Worm (Caenorhabditis elegans) whole organism, midembryonic: ENCODE results near the gene Y38H6C.9.
"Not testable (repeated sequence)": the region's sequence is repeated elsewhere in the genome, so short reads cannot be mapped to it uniquely, and the experiment has no call there.

Source experiments
- T22C8.4 ChIP-seq: fragments of 200-800 bp; sonication (Bioruptor generic); IDR thresholded peaks from 2 replicates; pipeline ENCODE4 v1.3.6; 2022; ENCODE audit warnings: missing genetic modification characterization, missing compliant biosample characterization
- cog-1 ChIP-seq: sonication (generic microtip); optimal IDR thresholded peaks from 2 replicates; lab custom pipeline; 2016; ENCODE audit warnings: missing genetic modification characterization, missing compliant biosample characterization
- flt-1 ChIP-seq: fragments of 200-800 bp; sonication (Bioruptor generic); IDR thresholded peaks from 2 replicates; pipeline ENCODE4 v1.3.6; 2022; ENCODE audit warnings: missing genetic modification characterization, missing compliant biosample characterization
- klf-2 ChIP-seq: fragments of 200-800 bp; sonication (Bioruptor generic); conservative IDR thresholded peaks from 2 replicates; pipeline ENCODE4 v1.3.6; 2022; ENCODE audit warnings: missing genetic modification reagents, missing genetic modification characterization, missing compliant biosample characterization
- med-1 ChIP-seq: sonication (generic microtip); optimal IDR thresholded peaks from 2 replicates; lab custom pipeline; 2017; ENCODE audit warnings: missing genetic modification characterization, mild to moderate bottlenecking, missing compliant biosample characterization, antibody characterized with exemption, missing genetic modification reagents; ENCODE audit not compliant: insufficient read depth
- ref-1 ChIP-seq: fragments of 200-800 bp; sonication (Bioruptor generic); conservative IDR thresholded peaks from 2 replicates; pipeline ENCODE4 v1.3.6; 2022; ENCODE audit warnings: missing genetic modification reagents, missing genetic modification characterization, missing compliant biosample characterization
- tab-1 ChIP-seq: fragments of 200-800 bp; sonication (Bioruptor generic); IDR thresholded peaks from 2 replicates; pipeline ENCODE4 v1.3.6; 2022; ENCODE audit warnings: missing genetic modification characterization, missing compliant biosample characterization
- ztf-23 ChIP-seq: fragments of 200-800 bp; sonication (Bioruptor generic); IDR thresholded peaks from 2 replicates; pipeline ENCODE4 v1.3.6; 2022; ENCODE audit warnings: missing genetic modification reagents, missing genetic modification characterization, missing compliant biosample characterization
- ztf-29 ChIP-seq: fragments of 200-800 bp; sonication (Bioruptor generic); IDR thresholded peaks from 2 replicates; pipeline ENCODE4 v1.3.6; 2022; ENCODE audit warnings: missing genetic modification reagents, missing genetic modification characterization, missing compliant biosample characterization

Gene Y38H6C.9

DNA sequence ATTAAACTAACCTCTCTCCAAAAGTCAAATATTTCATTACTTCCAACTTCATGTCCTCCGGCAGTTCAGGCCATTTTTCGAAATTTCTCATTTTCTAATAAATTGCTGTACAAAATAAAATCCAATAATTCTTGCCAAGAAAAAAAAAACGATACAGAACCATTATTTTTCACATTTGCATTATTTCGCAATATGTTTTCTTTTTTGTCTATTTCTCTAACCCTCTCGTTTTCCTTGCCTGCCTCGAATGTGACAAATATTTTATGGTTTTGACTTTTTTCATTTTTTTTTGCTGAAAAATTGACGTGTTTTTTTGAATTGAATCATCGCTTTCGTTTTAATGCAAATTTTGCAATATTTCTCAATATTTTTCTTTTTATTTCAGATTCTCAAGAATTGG lies at the start of gene Y38H6C.9, which contains the start of gene fbxa-150:
Gene Y38H6C.9, minus strand, starts transcription at position 52 of the 400 bp plus-strand sequence.
Gene fbxa-150, plus strand, starts transcription at position 380 of the 400 bp plus-strand sequence.
- TF ChIP-seq cog-1, result no peak
- TF ChIP-seq T22C8.4, result no peak
- TF ChIP-seq ref-1 (GFP tag; lab: Robert Waterston, UW), result no peak
- TF ChIP-seq tab-1 (GFP tag; lab: Robert Waterston, UW), result no peak
- TF ChIP-seq flt-1 (GFP tag; lab: Robert Waterston, UW), result no peak
- no peak for TF ChIP-seq ztf-29 (GFP tag; lab: Robert Waterston, UW)
- no peak for TF ChIP-seq klf-2 (GFP tag; lab: Robert Waterston, UW)
- no peak for TF ChIP-seq med-1 (GFP tag; lab: Kevin White, UChicago)
- TF ChIP-seq ztf-23 (GFP tag; lab: Robert Waterston, UW), result no peak

DNA sequence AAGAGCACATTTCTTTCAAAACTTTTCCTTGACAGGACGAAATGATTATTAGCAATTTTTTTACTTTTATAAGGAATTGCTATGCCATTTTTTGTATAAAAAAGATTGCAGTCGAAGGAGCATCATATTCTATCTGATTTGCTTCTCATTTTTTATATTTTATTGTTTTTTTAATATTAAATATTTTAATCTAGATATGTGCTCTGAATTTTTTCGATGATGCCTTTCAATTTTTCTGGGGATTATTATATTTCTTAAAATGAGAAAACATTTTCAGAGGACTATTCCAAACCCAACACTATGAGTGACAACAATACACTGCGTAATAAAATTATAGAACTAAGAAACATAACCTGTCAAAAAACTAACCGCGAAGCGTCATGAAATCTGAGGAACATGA lies 46.9 kb upstream of the Y38H6C.9 start, which contains the start of gene F26F2.4:
Gene F26F2.4, plus strand, starts transcription at position 301 of the 400 bp plus-strand sequence.
- TF ChIP-seq med-1 (GFP tag; lab: Kevin White, UChicago); T22C8.4; ztf-23 (GFP tag; lab: Robert Waterston, UW): not testable (repeated sequence)

DNA sequence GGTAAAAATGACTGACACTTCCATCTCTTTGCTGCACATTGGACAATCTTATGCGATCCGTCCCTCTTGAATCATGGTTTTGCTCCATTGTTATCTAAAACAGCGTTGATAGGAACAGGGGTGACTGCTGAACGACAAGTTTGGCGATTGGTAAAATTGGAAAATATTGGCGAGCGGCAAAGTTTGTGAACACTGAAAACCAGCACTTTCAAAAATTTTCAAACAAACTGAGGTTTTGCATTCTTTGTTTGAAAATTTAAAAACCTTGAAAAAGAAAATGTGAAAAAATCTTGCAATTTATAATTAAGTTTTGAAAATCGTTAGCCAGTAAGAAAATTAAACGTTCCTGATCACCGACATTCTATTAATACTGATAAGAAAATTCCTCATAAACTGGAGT lies 44.4 kb upstream of the Y38H6C.9 start, which contains the start of gene F26F2.3:
Gene F26F2.3, minus strand, starts transcription at position 101 of the 400 bp plus-strand sequence.
- TF ChIP-seq ref-1 (GFP tag; lab: Robert Waterston, UW), result no peak

DNA sequence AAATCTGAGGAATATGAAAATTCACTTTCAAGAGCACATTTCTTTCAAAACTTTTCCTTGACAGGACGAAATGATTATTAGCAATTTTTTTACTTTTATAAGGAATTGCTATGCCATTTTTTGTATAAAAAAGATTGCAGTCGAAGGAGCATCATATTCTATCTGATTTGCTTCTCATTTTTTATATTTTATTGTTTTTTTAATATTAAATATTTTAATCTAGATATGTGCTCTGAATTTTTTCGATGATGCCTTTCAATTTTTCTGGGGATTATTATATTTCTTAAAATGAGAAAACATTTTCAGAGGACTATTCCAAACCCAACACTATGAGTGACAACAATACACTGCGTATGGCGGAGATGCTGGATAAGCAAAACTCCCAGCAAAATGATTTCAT lies 42.0 kb upstream of the Y38H6C.9 start, which contains the start of gene F26F2.13:
Gene F26F2.13, plus strand, starts transcription at position 301 of the 400 bp plus-strand sequence.
- not testable (repeated sequence) for TF ChIP-seq med-1 (GFP tag; lab: Kevin White, UChicago); T22C8.4; ref-1 (GFP tag; lab: Robert Waterston, UW)

DNA sequence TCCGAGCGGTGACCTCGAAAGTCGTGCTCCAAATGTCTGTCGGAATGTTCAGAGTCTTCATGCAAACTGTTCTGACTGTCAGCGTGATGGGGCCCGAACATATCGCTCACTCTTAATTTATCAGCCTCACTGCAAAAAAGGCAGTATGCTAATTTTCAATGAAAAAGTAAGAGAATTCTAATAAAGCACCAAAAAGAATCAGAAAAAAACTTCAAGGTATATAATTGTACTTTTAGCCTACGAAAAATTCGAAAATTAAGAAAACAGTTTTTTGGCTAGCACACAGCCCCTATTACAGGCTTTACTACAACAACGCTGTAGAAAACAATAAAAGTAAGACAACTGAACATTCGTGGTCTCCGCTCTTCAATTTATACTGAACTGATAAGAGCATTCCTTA lies 39.7 kb upstream of the Y38H6C.9 start, which contains the start of gene F26F2.1:
Gene F26F2.1, minus strand, starts transcription at position 101 of the 400 bp plus-strand sequence.
- no peak for TF ChIP-seq flt-1 (GFP tag; lab: Robert Waterston, UW)
- TF ChIP-seq ref-1 (GFP tag; lab: Robert Waterston, UW), result no peak
- TF ChIP-seq cog-1, result no peak

DNA sequence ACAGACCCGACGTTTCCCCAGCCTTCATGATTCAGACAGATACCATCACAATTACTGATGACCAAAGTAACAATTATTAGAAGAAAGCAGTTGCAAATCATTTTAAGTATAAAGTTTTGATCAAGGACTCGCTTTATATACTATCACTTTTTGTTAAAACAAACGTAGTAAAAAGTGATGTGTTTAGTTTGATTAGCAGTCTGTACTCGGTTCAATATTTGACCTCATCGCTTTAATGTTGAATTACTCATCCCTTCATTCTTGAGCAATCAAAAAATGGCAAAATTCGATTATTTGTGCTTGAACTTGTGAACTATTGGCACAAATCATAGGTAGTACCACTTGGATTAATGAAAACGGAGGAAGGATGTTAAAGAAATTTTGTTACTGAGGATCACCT lies 36.2 kb upstream of the Y38H6C.9 start, which contains the start of gene abf-4:
Gene abf-4, minus strand, starts transcription at position 101 of the 400 bp plus-strand sequence.
- no peak for TF ChIP-seq flt-1 (GFP tag; lab: Robert Waterston, UW)
- no peak for TF ChIP-seq T22C8.4
- no peak for TF ChIP-seq klf-2 (GFP tag; lab: Robert Waterston, UW)
- TF ChIP-seq med-1 (GFP tag; lab: Kevin White, UChicago), result no peak
- TF ChIP-seq ztf-29 (GFP tag; lab: Robert Waterston, UW), result no peak
- TF ChIP-seq tab-1 (GFP tag; lab: Robert Waterston, UW), result no peak
- no peak for TF ChIP-seq cog-1
- TF ChIP-seq ztf-23 (GFP tag; lab: Robert Waterston, UW), result no peak
- no peak for TF ChIP-seq ref-1 (GFP tag; lab: Robert Waterston, UW)

DNA sequence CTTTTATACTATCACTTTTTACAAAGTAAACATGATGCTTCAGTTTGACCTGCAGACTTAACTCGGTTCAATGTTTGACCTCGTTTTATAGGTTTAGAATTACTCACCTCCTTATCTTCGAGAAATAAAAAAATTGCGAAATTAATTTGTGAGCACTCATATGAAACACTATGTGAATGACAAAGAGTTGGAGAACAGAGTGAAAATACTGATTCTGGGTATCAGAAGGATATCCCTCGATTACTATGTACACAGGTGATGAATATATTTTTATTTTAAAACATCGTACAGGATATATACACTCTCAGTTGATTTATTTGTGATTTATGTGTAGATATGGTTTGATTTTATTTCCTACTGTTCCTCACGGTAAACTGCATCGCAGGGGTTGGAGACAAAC lies 34.2 kb upstream of the Y38H6C.9 start, which contains the start of gene Y38H6C.23:
Gene Y38H6C.23, minus strand, starts transcription at position 101 of the 400 bp plus-strand sequence.
- TF ChIP-seq cog-1, result no peak
- no peak for TF ChIP-seq T22C8.4
- no peak for TF ChIP-seq ztf-29 (GFP tag; lab: Robert Waterston, UW)
- no peak for TF ChIP-seq flt-1 (GFP tag; lab: Robert Waterston, UW)
- TF ChIP-seq ztf-23 (GFP tag; lab: Robert Waterston, UW), result no peak

DNA sequence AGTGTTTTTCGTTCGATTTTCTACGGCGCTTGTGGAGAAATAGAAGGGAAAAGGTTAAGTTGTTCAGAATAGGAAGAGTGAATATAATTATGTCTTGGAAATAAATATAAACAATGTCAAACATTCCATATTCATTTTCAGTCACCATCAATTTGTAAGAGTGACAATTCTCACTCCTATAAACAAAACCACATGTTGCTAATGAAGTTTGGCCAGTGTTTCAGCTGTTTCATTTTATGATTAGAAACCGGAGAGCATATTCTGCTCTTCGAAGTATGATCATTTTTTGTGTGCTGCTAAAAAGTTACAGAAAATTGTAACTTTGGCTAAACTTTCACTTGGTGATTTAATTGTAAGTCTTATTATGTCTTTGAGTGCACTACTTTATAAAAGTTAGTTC lies 33.0 kb upstream of the Y38H6C.9 start, which contains the start of gene Y38H6C.21:
Gene Y38H6C.21, minus strand, starts transcription at position 148 of the 400 bp plus-strand sequence.
- TF ChIP-seq cog-1 (no peak), flt-1 (GFP tag; lab: Robert Waterston, UW) (no peak)

DNA sequence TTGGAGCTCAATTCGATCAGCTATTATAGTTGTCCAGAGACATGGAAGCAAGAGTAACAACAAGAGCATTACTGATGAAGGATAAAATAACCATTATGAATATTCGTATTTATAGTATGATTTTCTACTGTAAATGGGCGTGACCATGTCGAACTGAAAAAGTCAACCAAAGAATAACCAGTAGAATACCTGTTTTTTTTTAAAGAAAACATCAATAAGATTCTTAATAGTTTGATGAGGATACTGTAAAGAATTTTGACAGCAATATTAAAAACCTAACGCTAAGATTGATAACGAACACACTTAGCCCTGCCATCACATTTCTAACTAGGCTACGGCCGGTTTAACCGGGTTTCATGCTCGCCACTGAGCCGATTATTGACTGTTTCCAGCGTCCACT lies 30.9 kb upstream of the Y38H6C.9 start, which contains the start of gene vmo-1:
Gene vmo-1, minus strand, starts transcription at position 101 of the 400 bp plus-strand sequence.
- TF ChIP-seq ref-1 (GFP tag; lab: Robert Waterston, UW) (no peak), ztf-29 (GFP tag; lab: Robert Waterston, UW) (no peak), flt-1 (GFP tag; lab: Robert Waterston, UW) (no peak), med-1 (GFP tag; lab: Kevin White, UChicago) (no peak)

DNA sequence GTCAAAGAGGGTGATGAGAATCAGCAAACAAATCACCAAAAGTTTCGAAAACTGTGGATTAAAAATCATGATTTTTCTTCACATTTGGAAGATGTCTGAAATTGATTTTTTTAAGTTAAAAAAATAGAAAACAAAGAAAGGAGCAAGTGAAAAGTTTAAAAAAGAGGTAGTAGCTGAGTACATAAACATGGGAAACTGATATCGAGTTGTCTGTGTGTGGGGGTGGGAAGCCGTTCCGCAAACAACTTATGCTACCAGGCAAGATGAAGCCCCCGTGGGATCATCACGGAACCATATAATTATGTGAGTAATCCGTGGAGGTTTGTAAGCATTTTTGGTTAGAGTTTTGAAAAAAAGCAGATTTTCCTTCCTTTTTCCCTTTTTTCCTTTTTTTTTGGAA lies 29.0 kb upstream of the Y38H6C.9 start, which contains the start of gene Y38H6C.20:
Gene Y38H6C.20, minus strand, starts transcription at position 101 of the 400 bp plus-strand sequence.
- TF ChIP-seq flt-1 (GFP tag; lab: Robert Waterston, UW) (no peak), cog-1 (no peak), T22C8.4 (no peak), med-1 (GFP tag; lab: Kevin White, UChicago) (no peak), ztf-29 (GFP tag; lab: Robert Waterston, UW) (no peak), ref-1 (GFP tag; lab: Robert Waterston, UW) (no peak), klf-2 (GFP tag; lab: Robert Waterston, UW) (no peak), tab-1 (GFP tag; lab: Robert Waterston, UW) (no peak), ztf-23 (GFP tag; lab: Robert Waterston, UW) (no peak)

DNA sequence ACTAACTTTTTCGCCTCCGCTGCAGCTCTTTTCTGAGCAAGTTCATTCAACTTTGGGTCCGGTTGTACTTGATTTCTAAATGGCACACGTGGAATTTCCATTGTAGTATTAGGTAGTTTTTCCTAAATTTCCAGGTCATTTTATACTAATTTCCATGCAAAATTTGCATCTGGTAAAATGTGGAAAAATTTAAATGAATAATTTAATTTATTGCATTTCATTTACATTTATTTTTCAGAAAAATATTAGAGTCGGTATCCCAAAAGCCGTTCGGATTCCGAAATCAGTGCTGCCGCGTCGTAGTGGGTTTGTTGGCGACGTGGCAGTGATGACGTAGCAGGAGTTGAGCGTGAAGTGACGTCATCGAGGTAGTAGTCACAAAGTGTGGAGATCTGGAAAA lies 25.0 kb upstream of the Y38H6C.9 start, which contains the start of gene Y38H6C.18:
Gene Y38H6C.18, minus strand, starts transcription at position 101 of the 400 bp plus-strand sequence.
- TF ChIP-seq ref-1 (GFP tag; lab: Robert Waterston, UW), result no peak
- TF ChIP-seq flt-1 (GFP tag; lab: Robert Waterston, UW), result no peak
- TF ChIP-seq klf-2 (GFP tag; lab: Robert Waterston, UW), result no peak
- no peak for TF ChIP-seq T22C8.4
- no peak for TF ChIP-seq tab-1 (GFP tag; lab: Robert Waterston, UW)
- no peak for TF ChIP-seq ztf-29 (GFP tag; lab: Robert Waterston, UW)
- TF ChIP-seq ztf-23 (GFP tag; lab: Robert Waterston, UW), result no peak
- no peak for TF ChIP-seq cog-1
- TF ChIP-seq med-1 (GFP tag; lab: Kevin White, UChicago), result no peak
